Worm (Caenorhabditis elegans): ENCODE data around the gene F49C12.6.
"Not testable (repeated sequence)": the region's sequence is repeated elsewhere in the genome, so short reads cannot be mapped to it uniquely, and the experiment has no call there.

F49C12.6 gene

DNA sequence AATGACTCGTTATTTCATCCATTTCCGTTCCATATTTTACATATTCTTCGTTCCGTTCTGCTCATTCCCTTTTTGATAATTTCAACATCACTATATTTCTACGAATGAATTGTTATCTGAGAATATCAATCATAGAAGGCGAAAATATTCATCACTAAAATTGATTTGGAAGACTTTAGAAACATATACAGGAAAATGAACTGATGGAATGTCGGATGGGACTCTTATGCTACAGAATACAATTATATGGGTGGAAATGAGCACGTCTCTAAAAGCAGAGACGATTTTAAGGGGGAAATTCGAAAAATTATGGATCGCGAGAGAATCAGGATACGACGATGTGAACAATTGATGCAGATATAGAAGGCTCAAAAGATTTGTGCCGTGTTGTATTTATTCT lies 11.1 kb upstream of the F49C12.6 start:
- TF ChIP-seq him-1 (tag; optimal IDR thresholded peaks at IDR 0.05), result no peak
- TF ChIP-seq dao-5 (tag; optimal IDR thresholded peaks at IDR 0.05), result no peak
- no peak for TF ChIP-seq W03F9.2 (tag; optimal IDR thresholded peaks at IDR 0.05)

ce11 chrIV:9319080-9319479 lies 10.2 kb upstream of the F49C12.6 start, which contains the start of the genes F49C12.11 and nemt-1:
TSS of gene F49C12.11 (plus strand) at chrIV:9319380.
TSS of gene nemt-1 (minus strand) at chrIV:9319439.
- TF ChIP-seq dao-5 (tag; optimal IDR thresholded peaks at IDR 0.05) (no peak), him-1 (tag; optimal IDR thresholded peaks at IDR 0.05) (no peak), W03F9.2 (tag; optimal IDR thresholded peaks at IDR 0.05) (no peak)

- TF ChIP-seq dao-5 (tag; optimal IDR thresholded peaks at IDR 0.05), result no peak
- no peak for TF ChIP-seq W03F9.2 (tag; optimal IDR thresholded peaks at IDR 0.05)
- TF ChIP-seq him-1 (tag; optimal IDR thresholded peaks at IDR 0.05), result no peak
Observed at ce11 chrIV:9318147-9318546, 9.3 kb upstream of the F49C12.6 start.

- TF ChIP-seq him-1 (tag; optimal IDR thresholded peaks at IDR 0.05) (no peak), W03F9.2 (tag; optimal IDR thresholded peaks at IDR 0.05) (peak; percentile 55)
Observed at ce11 chrIV:9316068-9316681, 7.3 kb upstream of the F49C12.6 start, which contains the start of the genes F49C12.9 and rpn-7. TSS of gene F49C12.9 (minus strand) at chrIV:9316215. TSS of gene rpn-7 (plus strand) at chrIV:9316631.

ce11 chrIV:9312827-9313226 lies 4.0 kb upstream of the F49C12.6 start, which contains the start of gene F49C12.7:
TSS of gene F49C12.7 (minus strand) at chrIV:9312927.
- not testable (repeated sequence) for TF ChIP-seq him-1, W03F9.2, dao-5 (tag; optimal IDR thresholded peaks at IDR 0.05)

ce11 chrIV:9310935-9311566 lies 2.2 kb upstream of the F49C12.6 start:
- TF ChIP-seq him-1 (tag; optimal IDR thresholded peaks at IDR 0.05) (no peak), W03F9.2 (tag; optimal IDR thresholded peaks at IDR 0.05) (no peak), dao-5 (tag; optimal IDR thresholded peaks at IDR 0.05) (no peak)

- TF ChIP-seq dao-5 (tag; optimal IDR thresholded peaks at IDR 0.05), result no peak
Observed at ce11 chrIV:9304617-9305016, 4.3 kb downstream of the F49C12.6 start, which contains the start of gene F49C12.5. TSS of gene F49C12.5 (plus strand) at chrIV:9304917.

DNA sequence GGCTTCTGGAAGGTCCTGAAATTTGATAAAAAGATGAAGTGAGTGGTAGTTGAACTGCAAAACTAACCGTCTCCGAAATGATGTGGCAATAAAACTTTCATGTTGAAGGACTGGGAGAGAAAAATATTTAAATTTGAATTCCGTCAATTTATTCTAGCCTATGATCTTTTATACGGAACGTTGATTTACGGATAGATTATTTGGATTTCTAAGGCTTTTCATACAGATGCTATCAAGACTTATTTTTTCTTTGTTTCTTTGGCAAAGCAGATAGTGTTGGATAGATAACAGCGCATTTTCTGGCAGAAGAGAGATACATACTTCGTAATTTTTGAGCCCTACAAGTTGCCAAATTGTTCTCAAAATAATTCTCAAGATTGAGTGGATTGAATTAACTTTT lies 4.9 kb downstream of the F49C12.6 start, which contains the start of gene F49C12.4:
F49C12.4 (minus strand) TSS at position 101 of the 400 bp plus-strand sequence.
- TF ChIP-seq W03F9.2 (tag; optimal IDR thresholded peaks at IDR 0.05) (no peak), dao-5 (tag; optimal IDR thresholded peaks at IDR 0.05) (no peak), him-1 (tag; optimal IDR thresholded peaks at IDR 0.05) (no peak)

DNA sequence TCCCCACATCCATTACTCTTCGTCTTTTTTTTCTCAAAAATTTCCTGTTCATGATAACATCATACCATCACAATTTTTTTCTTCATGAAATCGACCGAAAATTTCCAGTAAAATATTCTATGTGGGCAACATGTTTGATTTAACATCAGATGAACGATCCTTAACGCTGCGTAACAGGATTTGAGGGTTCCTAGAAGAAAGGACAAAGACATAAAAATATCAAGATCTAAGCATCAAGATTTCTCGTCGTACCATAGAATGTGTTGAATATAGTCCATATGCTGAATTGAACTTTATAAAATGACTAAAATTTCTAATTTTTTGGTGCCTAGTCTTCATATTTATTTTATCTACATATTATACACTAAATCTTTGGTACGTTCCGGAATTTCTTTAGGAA lies 8.7 kb downstream of the F49C12.6 start, which contains the start of gene F49C12.3:
F49C12.3 (plus strand) TSS at position 301 of the 400 bp plus-strand sequence.
- no peak for TF ChIP-seq him-1 (tag; optimal IDR thresholded peaks at IDR 0.05)
- TF ChIP-seq W03F9.2 (tag; optimal IDR thresholded peaks at IDR 0.05), result no peak
- no peak for TF ChIP-seq dao-5 (tag; optimal IDR thresholded peaks at IDR 0.05)

DNA sequence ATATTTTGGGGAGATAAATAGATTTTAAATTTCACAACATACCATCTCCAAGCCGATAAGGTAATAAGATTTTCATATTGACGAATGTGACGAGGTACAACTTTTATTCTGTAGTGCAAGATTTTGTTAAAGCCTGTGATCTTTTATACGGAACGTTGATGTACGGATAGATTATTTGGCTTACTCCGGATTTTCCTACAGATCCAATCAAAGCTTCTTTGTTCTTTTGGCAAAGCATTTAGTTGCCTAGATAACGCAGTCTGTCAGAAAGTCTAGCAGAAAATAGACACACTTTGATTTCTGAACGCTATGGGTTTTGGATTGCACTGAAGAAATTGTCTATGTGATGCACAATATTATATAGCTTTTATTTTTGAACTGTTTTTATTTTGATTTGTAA lies 9.7 kb downstream of the F49C12.6 start, which contains the start of gene F49C12.2:
F49C12.2 (minus strand) TSS at position 101 of the 400 bp plus-strand sequence.
- TF ChIP-seq him-1 (tag; optimal IDR thresholded peaks at IDR 0.05) (no peak), W03F9.2 (tag; optimal IDR thresholded peaks at IDR 0.05) (no peak), dao-5 (tag; optimal IDR thresholded peaks at IDR 0.05) (no peak)

DNA sequence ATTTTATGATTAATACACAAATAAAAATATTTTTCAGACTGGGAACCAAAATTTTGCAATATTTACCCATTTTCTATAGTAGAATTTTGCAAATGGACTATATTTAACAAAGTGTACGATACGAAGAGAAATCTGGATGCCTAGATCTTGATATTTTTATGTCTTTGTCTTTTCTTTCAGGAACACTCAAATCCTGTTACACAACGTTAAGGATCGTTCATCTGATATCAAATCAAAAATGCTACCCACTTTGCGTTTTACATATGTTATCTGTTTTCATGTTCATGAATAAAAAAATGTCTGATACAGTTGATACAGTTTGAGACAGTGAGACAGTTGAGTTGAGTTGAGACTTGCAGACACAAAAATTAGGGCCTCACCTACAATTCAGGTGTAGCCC lies 12.6 kb downstream of the F49C12.6 start, which contains the start of gene F49C12.1:
F49C12.1 (minus strand) TSS at position 70 of the 400 bp plus-strand sequence.
- TF ChIP-seq him-1 (tag; optimal IDR thresholded peaks at IDR 0.05) (no peak), W03F9.2 (tag; optimal IDR thresholded peaks at IDR 0.05) (no peak), dao-5 (tag; optimal IDR thresholded peaks at IDR 0.05) (no peak)

DNA sequence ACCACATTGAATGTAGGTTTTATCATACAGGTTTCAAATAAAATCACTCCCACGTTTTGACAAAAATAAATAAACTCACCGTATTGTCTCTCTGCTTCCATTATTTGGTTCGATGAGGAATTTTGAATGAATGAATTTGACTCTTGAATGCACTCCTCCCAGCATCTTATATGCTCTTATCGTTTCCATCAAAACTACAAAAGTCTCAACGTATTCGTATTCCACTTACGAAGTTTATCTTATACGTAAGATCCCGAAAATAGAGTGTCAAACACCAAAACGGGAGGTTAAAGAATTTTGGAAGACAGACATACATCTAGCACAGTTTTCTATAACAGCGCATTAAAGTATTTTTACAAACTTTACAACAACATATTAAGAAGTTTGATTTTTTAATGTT lies 15.1 kb downstream of the F49C12.6 start, which contains the start of gene nhr-264:
nhr-264 (minus strand) TSS at position 101 of the 400 bp plus-strand sequence.
- not testable (repeated sequence) for TF ChIP-seq dao-5, him-1, W03F9.2 (tag; optimal IDR thresholded peaks at IDR 0.05)

ce11 chrIV:9289635-9290034 lies 19.2 kb downstream of the F49C12.6 start:
- no peak for TF ChIP-seq W03F9.2 (tag; optimal IDR thresholded peaks at IDR 0.05)
- no peak for TF ChIP-seq him-1 (tag; optimal IDR thresholded peaks at IDR 0.05)
- TF ChIP-seq dao-5 (tag; optimal IDR thresholded peaks at IDR 0.05), result no peak

- TF ChIP-seq dao-5, W03F9.2, him-1 (tag; optimal IDR thresholded peaks at IDR 0.05): not testable (repeated sequence)
Observed at ce11 chrIV:9286305-9286704, 22.6 kb downstream of the F49C12.6 start, which contains the start of gene nhr-267. TSS of gene nhr-267 (minus strand) at chrIV:9286405.
